Worm (Caenorhabditis elegans): Measurements from ENCODE around the gene Y62E10A.6.

Gene Y62E10A.6

ce11 chrIV:13393246-13393716 is 21.5 kb downstream of the Y62E10A.6 start:
- TF ChIP-seq ets-7 (tag; optimal IDR thresholded peaks at IDR 0.05) (no peak), B0310.2 (tag; optimal IDR thresholded peaks at IDR 0.05) (no peak), tbx-11 (GFP tag; IDR thresholded peaks at IDR 0.05) (no peak), sea-1 (GFP tag; conservative IDR thresholded peaks at IDR 0.05) (no peak), tra-4 (tag; optimal IDR thresholded peaks at IDR 0.05) (no peak), pes-1 (GFP tag; IDR thresholded peaks at IDR 0.05) (no peak), ceh-13 (GFP tag; optimal IDR thresholded peaks at IDR 0.05) (no peak), flt-1 (GFP tag; IDR thresholded peaks at IDR 0.05) (no peak), hmg-4 (GFP tag; optimal IDR thresholded peaks at IDR 0.05) (no peak)

DNA sequence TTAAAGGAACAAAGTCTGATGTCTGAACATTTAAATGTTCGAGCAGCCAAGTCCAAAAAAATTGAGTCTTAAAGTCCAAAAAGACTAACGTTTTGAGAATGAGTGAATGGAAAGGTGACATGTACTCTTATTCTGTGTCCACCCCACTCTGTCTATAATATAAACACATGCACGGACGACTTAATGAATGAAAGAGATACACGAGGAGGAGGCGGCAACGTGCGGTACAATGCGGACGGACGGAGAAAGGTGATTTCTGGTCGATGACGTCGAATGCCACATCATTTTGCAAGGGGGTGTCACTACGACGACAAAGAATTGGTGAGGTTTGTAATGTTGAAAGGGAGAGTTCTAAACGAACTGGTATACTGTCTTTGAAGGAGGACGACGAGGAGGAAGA is 22.9 kb downstream of the Y62E10A.6 start:
- TF ChIP-seq ceh-13 (GFP tag; optimal IDR thresholded peaks at IDR 0.05) (no peak), hnd-1 (tag; optimal IDR thresholded peaks at IDR 0.05) (no peak), B0310.2 (tag; optimal IDR thresholded peaks at IDR 0.05) (no peak), ama-1 (optimal IDR thresholded peaks at IDR 0.05) (no peak), ceh-36 (tag; optimal IDR thresholded peaks at IDR 0.05) (no peak), flt-1 (GFP tag; IDR thresholded peaks at IDR 0.05) (no peak), aly-1 (tag; optimal IDR thresholded peaks at IDR 0.05) (no peak), tbx-37 (GFP tag; conservative IDR thresholded peaks at IDR 0.05) (no peak), ets-7 (tag; optimal IDR thresholded peaks at IDR 0.05) (no peak), tbx-11 (GFP tag; IDR thresholded peaks at IDR 0.05) (no peak), tra-4 (tag; optimal IDR thresholded peaks at IDR 0.05) (no peak), hmg-4 (GFP tag; optimal IDR thresholded peaks at IDR 0.05) (no peak), hmbx-1 (tag; optimal IDR thresholded peaks at IDR 0.05) (no peak), pes-1 (GFP tag; IDR thresholded peaks at IDR 0.05) (no peak), scrt-1 (GFP tag; IDR thresholded peaks at IDR 0.05) (no peak), F13C5.2 (tag; optimal IDR thresholded peaks at IDR 0.05) (no peak)

- TF ChIP-seq hmg-4 (GFP tag; optimal IDR thresholded peaks at IDR 0.05) (peak; percentile 53), aly-1 (tag; optimal IDR thresholded peaks at IDR 0.05) (no peak), F13C5.2 (tag; optimal IDR thresholded peaks at IDR 0.05) (peak; percentile 10)
These were observed 23.5 kb downstream of the Y62E10A.6 start for ce11 chrIV:13395255-13395654.

ce11 chrIV:13396375-13396774 is 24.6 kb downstream of the Y62E10A.6 start:
- no peak for TF ChIP-seq ceh-13 (GFP tag; optimal IDR thresholded peaks at IDR 0.05)

- TF ChIP-seq hmg-4 (GFP tag; optimal IDR thresholded peaks at IDR 0.05), result no peak
- TF ChIP-seq ets-7 (tag; optimal IDR thresholded peaks at IDR 0.05), result no peak
These were observed 26.9 kb downstream of the Y62E10A.6 start, which contains the start of gene Y62E10A.13 for ce11 chrIV:13398728-13399127. Gene Y62E10A.13, minus strand, starts transcription at chrIV:13399053.

DNA sequence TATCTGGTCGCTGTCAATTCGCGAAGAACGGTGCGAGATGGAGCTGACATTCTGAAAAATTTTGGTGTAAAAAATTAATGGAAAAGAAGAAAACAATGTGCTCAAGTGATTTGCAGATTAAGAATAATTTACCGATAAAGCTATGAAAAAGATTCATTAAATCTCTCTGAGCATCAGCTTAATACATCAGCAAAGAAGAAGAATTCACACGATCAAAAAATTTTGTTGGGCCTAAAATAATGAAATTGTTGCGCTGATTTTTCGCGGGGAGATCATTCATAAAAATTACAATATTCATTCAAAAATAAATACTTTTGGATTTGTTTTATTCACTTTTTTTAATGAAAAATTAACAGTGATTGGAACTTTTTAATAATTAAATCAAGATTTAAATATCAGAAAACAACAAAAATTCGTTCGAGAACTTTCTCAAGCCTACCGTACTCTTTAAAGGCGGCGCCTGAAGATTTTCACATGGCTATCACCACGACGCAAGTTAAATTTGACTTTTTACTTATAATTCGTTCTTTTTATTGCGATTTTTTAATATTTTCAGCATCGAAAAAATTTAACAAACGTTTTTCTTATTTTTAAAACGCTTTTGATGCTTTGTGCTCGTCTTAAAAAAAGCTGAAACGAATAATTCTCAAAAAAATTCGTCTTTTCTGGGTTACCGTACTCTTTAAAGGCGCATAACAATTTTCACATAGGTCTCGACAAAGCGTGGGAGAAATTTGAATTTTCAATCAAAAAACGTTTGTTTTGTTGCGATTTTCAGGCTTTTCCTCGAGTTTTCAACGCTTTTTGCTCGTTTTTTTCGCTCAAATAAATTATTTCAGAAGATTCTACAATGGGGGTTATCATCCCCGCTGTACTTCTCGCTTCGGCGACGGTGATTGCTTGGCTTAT is 28.9 kb downstream of the Y62E10A.6 start, which contains the start of the genes memi-2 and cyp-31A5:
TSS of gene memi-2 (minus strand) at position 51 of the 909 bp plus-strand sequence.
TSS of gene cyp-31A5 (plus strand) at position 834 of the 909 bp plus-strand sequence.
- no peak for TF ChIP-seq tbx-37 (GFP tag; conservative IDR thresholded peaks at IDR 0.05)
- TF ChIP-seq pes-1 (GFP tag; IDR thresholded peaks at IDR 0.05), result no peak
- TF ChIP-seq tbx-11 (GFP tag; IDR thresholded peaks at IDR 0.05), result no peak
- TF ChIP-seq ets-7 (tag; optimal IDR thresholded peaks at IDR 0.05), result no peak

- TF ChIP-seq sea-1 (GFP tag; conservative IDR thresholded peaks at IDR 0.05) (no peak), tra-4 (tag; optimal IDR thresholded peaks at IDR 0.05) (no peak), ceh-36 (tag; optimal IDR thresholded peaks at IDR 0.05) (no peak), hnd-1 (tag; optimal IDR thresholded peaks at IDR 0.05) (no peak), tbx-11 (GFP tag; IDR thresholded peaks at IDR 0.05) (no peak), scrt-1 (GFP tag; IDR thresholded peaks at IDR 0.05) (no peak), ets-7 (tag; optimal IDR thresholded peaks at IDR 0.05) (no peak)
These were observed 36.2 kb downstream of the Y62E10A.6 start, which contains the start of gene Y62E10A.19 for ce11 chrIV:13408018-13408417. Gene Y62E10A.19, minus strand, starts transcription at chrIV:13408306.

DNA sequence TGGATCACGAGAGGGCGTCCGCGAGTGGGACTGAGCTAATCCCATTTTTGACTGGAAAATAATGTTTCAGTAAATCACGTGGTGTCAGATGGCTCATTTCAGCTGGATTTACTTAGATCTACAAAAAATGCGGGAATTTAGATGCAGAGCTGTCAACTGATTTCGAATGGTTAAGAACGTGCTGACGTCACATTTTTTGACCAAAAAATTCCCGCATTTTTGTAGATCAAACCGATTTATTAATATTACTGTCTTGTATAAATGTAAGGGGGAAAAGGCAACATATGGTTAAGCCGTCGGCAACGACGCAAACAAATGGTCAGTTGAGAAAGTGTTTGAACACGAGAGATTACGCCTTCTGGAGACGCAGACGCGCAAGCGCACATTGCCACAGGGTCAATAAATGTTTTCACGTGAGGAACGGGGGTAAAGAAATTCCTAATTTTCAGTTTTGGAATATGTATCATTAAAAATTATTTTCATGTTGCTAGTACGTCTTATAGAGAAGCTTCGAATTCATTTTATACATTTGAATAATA is 41.1 kb downstream of the Y62E10A.6 start, which contains the start of gene gcl-1:
TSS of gene gcl-1 (minus strand) at position 51 of the 539 bp plus-strand sequence.
- TF ChIP-seq aly-1 (tag; optimal IDR thresholded peaks at IDR 0.05), result no peak
- TF ChIP-seq scrt-1 (GFP tag; IDR thresholded peaks at IDR 0.05), result no peak

- TF ChIP-seq aly-1 (tag; optimal IDR thresholded peaks at IDR 0.05), result no peak
These were observed 44.0 kb downstream of the Y62E10A.6 start, which contains the start of the genes pik-1 and aptf-2 for ce11 chrIV:13415739-13416271. Gene pik-1, plus strand, starts transcription at chrIV:13416041. Gene aptf-2, minus strand, starts transcription at chrIV:13416051.
